Fruit fly (Drosophila melanogaster): Measurements from ENCODE around the gene CheB38c.

DNA sequence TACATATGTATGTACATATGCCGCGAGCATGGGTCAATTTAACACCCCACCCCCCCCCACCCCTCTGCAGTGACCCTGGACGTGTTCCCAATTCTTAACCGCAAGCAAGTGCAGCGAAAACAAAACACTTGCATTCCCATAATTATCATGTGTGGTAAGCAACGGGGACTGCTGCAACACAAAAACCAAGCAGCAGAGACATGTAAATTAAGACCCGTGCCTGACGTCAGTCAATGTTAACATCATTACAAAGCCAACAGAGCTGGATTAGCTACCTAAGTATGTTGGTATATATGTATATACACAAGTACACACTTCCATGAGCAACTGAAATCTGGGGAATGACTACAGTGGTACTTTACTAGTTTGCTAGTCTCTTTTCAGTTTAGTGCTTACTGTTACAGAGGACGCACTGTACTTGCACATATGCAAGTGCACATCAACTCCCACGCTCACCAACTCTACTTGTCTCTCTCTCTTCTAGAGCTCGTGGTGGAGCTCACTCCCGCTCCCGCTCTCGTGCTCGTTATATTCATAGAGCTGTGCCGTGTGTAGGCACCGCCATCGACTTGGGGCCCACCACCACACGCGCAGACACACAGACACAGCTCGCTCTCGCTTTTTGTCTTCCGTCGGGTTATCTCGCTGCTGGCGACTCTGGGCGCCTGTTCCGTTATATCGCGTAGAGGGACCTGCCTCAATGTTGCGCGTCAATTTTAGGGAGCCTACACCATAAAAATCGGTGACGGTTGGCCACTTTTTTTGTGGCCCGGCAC is 770 bp upstream of the CheB38c start:
- TF ChIP-seq EcR (GFP tag; optimal IDR thresholded peaks at IDR 0.05) (peak; percentile 63), CG32121 (GFP tag; IDR thresholded peaks at IDR 0.05) (peak; percentile 52; the same call in 1 of the 2 replicates), Pif1B (GFP tag; optimal IDR thresholded peaks at IDR 0.05) (peak; percentile 18), rn (GFP tag; IDR thresholded peaks at IDR 0.05) (no peak), CG8301 (tag; optimal IDR thresholded peaks at IDR 0.05) (peak; percentile 46), D1 (tag; optimal IDR thresholded peaks at IDR 0.05) (no peak), Ets98B (GFP tag; IDR thresholded peaks at IDR 0.05) (peak; percentile 76; the same call in 1 of the 2 replicates), CG17806 (tag; optimal IDR thresholded peaks at IDR 0.05) (peak; percentile 34), CG15710 (tag; optimal IDR thresholded peaks at IDR 0.05) (no peak), Snoo (tag; optimal IDR thresholded peaks at IDR 0.05) (peak; percentile 10), CG10348 (GFP tag; IDR thresholded peaks at IDR 0.05) (no peak)
